Worm (Caenorhabditis elegans): Measurements from ENCODE around the gene scl-21.

scl-21 gene

ce11 chrV:19501389-19501788 is 5.9 kb upstream of the scl-21 start:
- TF ChIP-seq tbx-8 (GFP tag; optimal IDR thresholded peaks at IDR 0.05) (no peak), ces-1 (GFP tag; optimal IDR thresholded peaks at IDR 0.05) (no peak), nhr-28 (tag; optimal IDR thresholded peaks at IDR 0.05) (no peak), sem-2 (GFP tag; optimal IDR thresholded peaks at IDR 0.05) (no peak), sptf-1 (tag; optimal IDR thresholded peaks at IDR 0.05) (no peak), mab-5 (tag; optimal IDR thresholded peaks at IDR 0.05) (no peak), elt-1 (tag; optimal IDR thresholded peaks at IDR 0.05; ENCODE audit: borderline replicate concordance, insufficient read depth) (no peak), cnd-1 (tag; optimal IDR thresholded peaks at IDR 0.05) (no peak), ceh-83 (GFP tag; optimal IDR thresholded peaks at IDR 0.05) (no peak), unc-39 (tag; optimal IDR thresholded peaks at IDR 0.05) (no peak), ztf-11 (tag; optimal IDR thresholded peaks at IDR 0.05) (no peak), snpc-4 (tag; optimal IDR thresholded peaks at IDR 0.05) (no peak), M03D4.4 (tag; optimal IDR thresholded peaks at IDR 0.05) (no peak)

ce11 chrV:19497087-19497486 is 1.6 kb upstream of the scl-21 start:
- TF ChIP-seq elt-1 (tag; optimal IDR thresholded peaks at IDR 0.05; ENCODE audit: borderline replicate concordance, insufficient read depth) (no peak), lin-32 (GFP tag; optimal IDR thresholded peaks at IDR 0.05) (no peak), mls-2 (tag; optimal IDR thresholded peaks at IDR 0.05) (no peak), drap-1 (GFP tag; optimal IDR thresholded peaks at IDR 0.05) (no peak), lin-13 (tag; optimal IDR thresholded peaks at IDR 0.05) (no peak), ham-2 (GFP tag; optimal IDR thresholded peaks at IDR 0.05) (no peak), unc-120 (tag; optimal IDR thresholded peaks at IDR 0.05; ENCODE audit: poor library complexity, severe bottlenecking) (no peak), snpc-4 (tag; optimal IDR thresholded peaks at IDR 0.05) (no peak), lsy-2 (tag; optimal IDR thresholded peaks at IDR 0.05) (no peak), blmp-1 (tag; optimal IDR thresholded peaks at IDR 0.05) (no peak), nhr-28 (tag; optimal IDR thresholded peaks at IDR 0.05) (no peak), bed-3 (GFP tag; optimal IDR thresholded peaks at IDR 0.05) (no peak), hlh-1 (tag; optimal IDR thresholded peaks at IDR 0.05) (no peak), elt-3 (tag; optimal IDR thresholded peaks at IDR 0.05) (no peak), M03D4.4 (tag; optimal IDR thresholded peaks at IDR 0.05) (no peak), sem-2 (GFP tag; optimal IDR thresholded peaks at IDR 0.05) (no peak), pha-4 (tag; optimal IDR thresholded peaks at IDR 0.05) (no peak), tbx-8 (GFP tag; optimal IDR thresholded peaks at IDR 0.05) (no peak)

DNA sequence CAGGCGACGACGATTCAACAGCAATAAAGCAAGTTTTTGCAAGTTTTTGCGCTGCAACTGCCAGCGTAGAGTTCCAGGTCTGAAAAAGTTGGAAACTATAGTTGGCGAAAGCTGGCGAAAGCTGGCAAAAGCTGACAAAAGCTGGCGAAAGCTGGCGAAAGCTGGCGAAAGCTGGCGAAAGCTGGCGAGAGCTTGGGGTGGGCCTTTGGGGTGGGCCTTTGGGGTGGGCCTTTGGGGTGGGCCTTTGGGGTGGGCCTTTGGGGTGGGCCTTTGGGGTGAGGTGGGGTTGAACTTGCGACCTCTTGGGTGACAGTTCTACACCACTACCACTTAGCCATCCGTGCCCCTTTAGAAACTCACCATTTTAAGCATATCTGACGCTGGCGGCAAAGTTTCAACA is 342 bp downstream of the scl-21 start:
- TF ChIP-seq mep-1 (tag; optimal IDR thresholded peaks at IDR 0.05) (no peak), sptf-1 (tag; optimal IDR thresholded peaks at IDR 0.05) (no peak), M03D4.4 (tag; optimal IDR thresholded peaks at IDR 0.05) (no peak), drap-1 (GFP tag; optimal IDR thresholded peaks at IDR 0.05) (peak; percentile 8)

DNA sequence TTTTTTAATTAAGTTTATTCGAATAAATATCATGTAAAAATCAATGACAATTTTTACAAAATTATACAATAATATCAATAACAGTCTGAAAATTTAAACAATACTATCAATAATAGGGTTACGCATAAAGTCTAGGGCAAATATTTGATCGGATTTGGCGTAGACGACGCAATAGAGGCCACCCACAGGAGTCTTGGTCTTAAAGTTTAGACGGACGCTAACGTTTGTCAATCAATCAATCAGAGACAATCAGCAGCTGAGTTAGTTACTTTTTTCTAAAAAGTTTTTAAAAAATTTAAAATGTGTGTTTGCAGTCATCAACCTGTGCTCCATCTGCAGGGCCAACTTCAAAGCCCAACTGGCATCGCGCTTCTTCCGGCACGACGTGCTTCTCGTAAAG is 4.2 kb downstream of the scl-21 start, which contains the start of gene Y43F8B.29:
TSS of gene Y43F8B.29 (plus strand) at position 301 of the 400 bp plus-strand sequence.
- TF ChIP-seq unc-120 (tag; optimal IDR thresholded peaks at IDR 0.05; ENCODE audit: poor library complexity, severe bottlenecking) (no peak), tbx-8 (GFP tag; optimal IDR thresholded peaks at IDR 0.05) (no peak), cnd-1 (tag; optimal IDR thresholded peaks at IDR 0.05) (no peak), mls-2 (tag; optimal IDR thresholded peaks at IDR 0.05) (no peak), ceh-43 (GFP tag; optimal IDR thresholded peaks at IDR 0.05) (no peak)

ce11 chrV:19490461-19490860 is 5.0 kb downstream of the scl-21 start, which contains the start of gene Y43F8B.7:
Gene Y43F8B.7, plus strand, starts transcription at chrV:19490761.
- no peak for TF ChIP-seq hlh-1 (tag; optimal IDR thresholded peaks at IDR 0.05)
- TF ChIP-seq zip-8 (tag; optimal IDR thresholded peaks at IDR 0.05), result no peak
- no peak for TF ChIP-seq ceh-83 (GFP tag; optimal IDR thresholded peaks at IDR 0.05)
- TF ChIP-seq unc-39 (tag; optimal IDR thresholded peaks at IDR 0.05), result no peak
- TF ChIP-seq nhr-237 (tag; optimal IDR thresholded peaks at IDR 0.05), result no peak
- TF ChIP-seq nhr-2 (tag; optimal IDR thresholded peaks at IDR 0.05), result no peak
- no peak for TF ChIP-seq ham-2 (GFP tag; optimal IDR thresholded peaks at IDR 0.05)
- TF ChIP-seq cnd-1 (tag; optimal IDR thresholded peaks at IDR 0.05), result no peak

DNA sequence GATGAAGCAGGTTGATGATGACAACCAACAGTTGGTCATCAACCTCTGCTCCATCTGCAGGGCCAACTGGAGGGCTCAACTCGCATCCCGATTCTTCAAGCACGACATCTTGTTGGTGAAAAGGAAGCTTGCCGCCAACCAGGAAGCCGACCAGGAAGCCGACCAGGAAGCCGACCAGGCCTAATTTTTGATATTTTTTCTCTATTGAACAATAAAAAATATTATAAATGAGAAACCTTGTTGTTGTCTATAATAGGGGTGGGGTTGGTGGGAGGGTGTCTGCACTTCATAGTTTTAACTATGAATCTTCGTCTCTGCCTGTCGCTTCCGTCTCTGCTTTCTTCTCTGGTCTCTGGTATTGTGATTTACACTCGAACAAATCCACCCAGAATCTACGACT is 9.8 kb downstream of the scl-21 start, which contains the start of gene Y43F8B.18:
TSS of gene Y43F8B.18 (plus strand) at position 301 of the 400 bp plus-strand sequence.
- TF ChIP-seq nhr-2 (tag; optimal IDR thresholded peaks at IDR 0.05), result no peak
- no peak for TF ChIP-seq snpc-4 (tag; optimal IDR thresholded peaks at IDR 0.05)
- no peak for TF ChIP-seq zip-8 (tag; optimal IDR thresholded peaks at IDR 0.05)
- no peak for TF ChIP-seq lin-32 (GFP tag; optimal IDR thresholded peaks at IDR 0.05)
- TF ChIP-seq unc-39 (tag; optimal IDR thresholded peaks at IDR 0.05), result no peak
- TF ChIP-seq elt-1 (tag; optimal IDR thresholded peaks at IDR 0.05; ENCODE audit: borderline replicate concordance, insufficient read depth), result no peak
- no peak for TF ChIP-seq nhr-76 (tag; optimal IDR thresholded peaks at IDR 0.05)
- TF ChIP-seq ham-2 (GFP tag; optimal IDR thresholded peaks at IDR 0.05), result no peak
- TF ChIP-seq unc-62 (GFP tag; optimal IDR thresholded peaks at IDR 0.05), result no peak
- no peak for TF ChIP-seq sem-2 (GFP tag; optimal IDR thresholded peaks at IDR 0.05)
- TF ChIP-seq ztf-11 (tag; optimal IDR thresholded peaks at IDR 0.05), result no peak
- TF ChIP-seq mab-5 (tag; optimal IDR thresholded peaks at IDR 0.05), result no peak
- TF ChIP-seq ceh-43 (GFP tag; optimal IDR thresholded peaks at IDR 0.05), result no peak
- no peak for TF ChIP-seq pha-4 (tag; optimal IDR thresholded peaks at IDR 0.05)
- TF ChIP-seq bed-3 (GFP tag; optimal IDR thresholded peaks at IDR 0.05), result no peak
- no peak for TF ChIP-seq M03D4.4 (tag; optimal IDR thresholded peaks at IDR 0.05)
